Fruit fly (Drosophila melanogaster) whole organism, prepupa: ENCODE data around the gene Oct-TyrR.

Experiments used
- CG10669 ChIP-seq: fragments of 200-800 bp; sonication (Bioruptor generic); optimal IDR thresholded peaks from 3 replicates; lab custom pipeline; 2018; ENCODE audit warnings: missing biosample characterization, mild to moderate bottlenecking, missing genetic modification characterization, moderate library complexity
- CG11762 ChIP-seq: fragments of 200-800 bp; sonication (Bioruptor generic); optimal IDR thresholded peaks from 3 replicates; lab custom pipeline; 2016; ENCODE audit warnings: missing biosample characterization, missing genetic modification characterization; ENCODE audit not compliant: insufficient read depth
- CG16779 ChIP-seq: fragments of 200-800 bp; sonication (Bioruptor generic); optimal IDR thresholded peaks from 3 replicates; lab custom pipeline; 2017; ENCODE audit warnings: missing biosample characterization, mild to moderate bottlenecking, missing genetic modification characterization
- CG6163 ChIP-seq: fragments of 200-800 bp; sonication (Bioruptor generic); IDR thresholded peaks from 3 replicates; pipeline ENCODE4 v1.3.6; 2022; ENCODE audit warnings: missing biosample characterization, missing genetic modification characterization
- CG6276 ChIP-seq: fragments of 200-800 bp; sonication (Bioruptor generic); optimal IDR thresholded peaks from 2 replicates; lab custom pipeline; 2017; ENCODE audit warnings: missing biosample characterization, mild to moderate bottlenecking, missing genetic modification characterization
- CG8319 ChIP-seq: fragments of 200-800 bp; sonication (Bioruptor generic); optimal IDR thresholded peaks from 3 replicates; lab custom pipeline; 2016; ENCODE audit warnings: missing biosample characterization, missing genetic modification characterization
- CG8632 ChIP-seq: fragments of 200-800 bp; sonication (Bioruptor generic); optimal IDR thresholded peaks from 3 replicates; lab custom pipeline; 2016; ENCODE audit warnings: missing biosample characterization, missing genetic modification characterization
- Lpt ChIP-seq: fragments of 200-800 bp; sonication (Bioruptor generic); optimal IDR thresholded peaks from 3 replicates; lab custom pipeline; 2016; ENCODE audit warnings: missing biosample characterization, missing genetic modification characterization
- Smox ChIP-seq: fragments of 200-800 bp; sonication (Bioruptor generic); optimal IDR thresholded peaks from 3 replicates; lab custom pipeline; 2016; ENCODE audit warnings: missing biosample characterization, missing genetic modification characterization
- net ChIP-seq: fragments of 200-800 bp; sonication (Bioruptor generic); optimal IDR thresholded peaks from 3 replicates; lab custom pipeline; 2016; ENCODE audit warnings: missing biosample characterization, missing genetic modification characterization
- pdm3 ChIP-seq: fragments of 200-800 bp; sonication (Bioruptor generic); optimal IDR thresholded peaks from 3 replicates; lab custom pipeline; 2016; ENCODE audit warnings: missing biosample characterization, missing genetic modification characterization
- spab ChIP-seq: fragments of 200-800 bp; sonication (Bioruptor generic); optimal IDR thresholded peaks from 2 replicates; lab custom pipeline; 2017; ENCODE audit warnings: missing biosample characterization, mild to moderate bottlenecking, missing genetic modification characterization, missing genetic modification reagents

- TF ChIP-seq CG6163, result no peak
- no peak for TF ChIP-seq CG8319 (GFP tag; lab: Kevin White, UChicago)
- no peak for TF ChIP-seq CG16779 (tag; lab: Kevin White, UChicago)
- TF ChIP-seq CG11762, result no peak
- TF ChIP-seq CG10669, result no peak
- no peak for TF ChIP-seq net (GFP tag; lab: Kevin White, UChicago)
- TF ChIP-seq CG8632 (GFP tag; lab: Kevin White, UChicago), result no peak
- TF ChIP-seq CG6276 (GFP tag; lab: Kevin White, UChicago), result no peak
- no peak for TF ChIP-seq pdm3 (GFP tag; lab: Kevin White, UChicago)
- TF ChIP-seq spab (GFP tag; lab: Kevin White, UChicago), result no peak
- TF ChIP-seq Lpt (GFP tag; lab: Kevin White, UChicago), result no peak
- no peak for TF ChIP-seq Smox (GFP tag; lab: Kevin White, UChicago)
Measured at dm6 chr3L:22029670-22030069, 5.1 kb upstream of the Oct-TyrR start, which contains the start of gene CG43392.
